Worm (Caenorhabditis elegans): ENCODE data around the gene glb-11.

Gene glb-11

ce11 chrIII:3953235-3953634 lies 38.8 kb downstream of the glb-11 start:
- TF ChIP-seq nhr-23 (tag; optimal IDR thresholded peaks at IDR 0.05) (no peak), lsy-2 (tag; optimal IDR thresholded peaks at IDR 0.05) (peak in 1 of 2 experiments; percentile 69), nhr-6 (tag; optimal IDR thresholded peaks at IDR 0.05) (peak; percentile 47), C34F6.9 (tag; optimal IDR thresholded peaks at IDR 0.05) (peak; percentile 72), nhr-12 (tag; optimal IDR thresholded peaks at IDR 0.05) (no peak), sma-9 (GFP tag; optimal IDR thresholded peaks at IDR 0.05) (peak; percentile 89), sma-9 (tag; optimal IDR thresholded peaks at IDR 0.05) (no peak), mbf-1 (tag; optimal IDR thresholded peaks at IDR 0.05) (no peak), aly-2 (tag; optimal IDR thresholded peaks at IDR 0.05) (no peak), peb-1 (tag; optimal IDR thresholded peaks at IDR 0.05) (no peak), nhr-21 (tag; optimal IDR thresholded peaks at IDR 0.05) (peak; percentile 72), ceh-82 (tag; optimal IDR thresholded peaks at IDR 0.05) (no peak), skn-1 (tag; optimal IDR thresholded peaks at IDR 0.05) (no peak), unc-62 (GFP tag; optimal IDR thresholded peaks at IDR 0.05) (no peak), blmp-1 (tag; optimal IDR thresholded peaks at IDR 0.05; ENCODE audit: insufficient read depth) (peak; percentile 12), zag-1 (tag; optimal IDR thresholded peaks at IDR 0.05) (no peak), Y55F3AM.14 (GFP tag; optimal IDR thresholded peaks at IDR 0.05) (peak; percentile 61), crh-2 (tag; optimal IDR thresholded peaks at IDR 0.05) (peak; percentile 0), ZK546.5 (tag; optimal IDR thresholded peaks at IDR 0.05) (no peak), F13H6.1 (tag; optimal IDR thresholded peaks at IDR 0.05) (peak; percentile 66), nhr-237 (tag; optimal IDR thresholded peaks at IDR 0.05) (no peak), lin-13 (GFP tag; optimal IDR thresholded peaks at IDR 0.05) (peak; percentile 2), elt-1 (tag; optimal IDR thresholded peaks at IDR 0.05) (no peak), R02D3.7 (tag; optimal IDR thresholded peaks at IDR 0.05) (no peak), nhr-129 (tag; optimal IDR thresholded peaks at IDR 0.05) (peak; percentile 85), lin-11 (tag; optimal IDR thresholded peaks at IDR 0.05) (peak; percentile 18), snpc-4 (tag; optimal IDR thresholded peaks at IDR 0.05) (no peak), mdl-1 (tag; optimal IDR thresholded peaks at IDR 0.05) (peak in 1 of 2 experiments; percentile 63), ama-1 (optimal IDR thresholded peaks at IDR 0.05) (peak; percentile 3), ztf-1 (GFP tag; conservative IDR thresholded peaks at IDR 0.05) (no peak), ztf-4 (tag; optimal IDR thresholded peaks at IDR 0.05) (no peak), fos-1 (tag; optimal IDR thresholded peaks at IDR 0.05) (peak; percentile 23), nhr-11 (tag; optimal IDR thresholded peaks at IDR 0.05) (no peak), gmeb-1 (tag; optimal IDR thresholded peaks at IDR 0.05) (no peak), sem-4 (tag; optimal IDR thresholded peaks at IDR 0.05) (peak; percentile 85), mab-5 (tag; optimal IDR thresholded peaks at IDR 0.05) (peak; percentile 38), nhr-25 (tag; optimal IDR thresholded peaks at IDR 0.05) (peak; percentile 79), egl-27 (tag; optimal IDR thresholded peaks at IDR 0.05) (peak; percentile 51), unc-55 (GFP tag; optimal IDR thresholded peaks at IDR 0.05) (peak; percentile 40), ceh-16 (tag; optimal IDR thresholded peaks at IDR 0.05) (peak; percentile 72), unc-39 (tag; optimal IDR thresholded peaks at IDR 0.05) (no peak), sma-3 (GFP tag; optimal IDR thresholded peaks at IDR 0.05) (peak; percentile 30)

ce11 chrIII:3952058-3952457 lies 39.9 kb downstream of the glb-11 start:
- TF ChIP-seq R02D3.7 (tag; optimal IDR thresholded peaks at IDR 0.05) (no peak), elt-3 (tag; optimal IDR thresholded peaks at IDR 0.05) (no peak), nhr-77 (tag; optimal IDR thresholded peaks at IDR 0.05) (no peak), C34F6.9 (tag; optimal IDR thresholded peaks at IDR 0.05) (no peak), dmd-4 (tag; optimal IDR thresholded peaks at IDR 0.05) (no peak), nhr-237 (tag; optimal IDR thresholded peaks at IDR 0.05) (no peak), unc-39 (tag; optimal IDR thresholded peaks at IDR 0.05) (no peak), nhr-129 (tag; optimal IDR thresholded peaks at IDR 0.05) (peak; percentile 81), fos-1 (tag; optimal IDR thresholded peaks at IDR 0.05) (peak; percentile 9), ztf-4 (tag; optimal IDR thresholded peaks at IDR 0.05) (no peak), nhr-6 (tag; optimal IDR thresholded peaks at IDR 0.05) (no peak), lin-39 (tag; optimal IDR thresholded peaks at IDR 0.05) (no peak), lsy-2 (tag; optimal IDR thresholded peaks at IDR 0.05) (peak in 1 of 2 experiments; percentile 37), lin-11 (tag; optimal IDR thresholded peaks at IDR 0.05) (no peak), mdl-1 (tag; optimal IDR thresholded peaks at IDR 0.05) (no peak), ztf-11 (tag; optimal IDR thresholded peaks at IDR 0.05) (no peak), mab-5 (tag; optimal IDR thresholded peaks at IDR 0.05) (no peak), ama-1 (optimal IDR thresholded peaks at IDR 0.05) (no peak), nhr-21 (tag; optimal IDR thresholded peaks at IDR 0.05) (no peak), sma-9 (GFP tag; optimal IDR thresholded peaks at IDR 0.05) (peak; percentile 58), sma-9 (tag; optimal IDR thresholded peaks at IDR 0.05) (no peak), F13H6.1 (tag; optimal IDR thresholded peaks at IDR 0.05) (peak; percentile 4), crh-2 (tag; optimal IDR thresholded peaks at IDR 0.05) (peak; percentile 5), Y55F3AM.14 (GFP tag; optimal IDR thresholded peaks at IDR 0.05) (no peak), nhr-25 (tag; optimal IDR thresholded peaks at IDR 0.05) (peak; percentile 33), gmeb-1 (tag; optimal IDR thresholded peaks at IDR 0.05) (peak; percentile 36), peb-1 (tag; optimal IDR thresholded peaks at IDR 0.05) (no peak), egl-27 (tag; optimal IDR thresholded peaks at IDR 0.05) (no peak)
